Fruit fly (Drosophila melanogaster) whole organism, prepupa: ENCODE data around the gene CG10749.
A peak's percentile ranks its signal among the peaks of the same experiment; 100 is the strongest.

ENCODE experiments used
- CG10631 ChIP-seq: fragments of 200-800 bp; sonication (Bioruptor generic); optimal IDR thresholded peaks from 2 replicates; lab custom pipeline; 2016; ENCODE audit warnings: missing biosample characterization, missing genetic modification characterization
- CG10669 ChIP-seq: fragments of 200-800 bp; sonication (Bioruptor generic); optimal IDR thresholded peaks from 3 replicates; lab custom pipeline; 2018; ENCODE audit warnings: missing biosample characterization, mild to moderate bottlenecking, missing genetic modification characterization, moderate library complexity
- CG11294 ChIP-seq: fragments of 200-800 bp; sonication (Bioruptor generic); IDR thresholded peaks from 2 replicates; pipeline ENCODE4 v1.3.6; 2022; ENCODE audit warnings: missing biosample characterization, missing genetic modification characterization
- CG11762 ChIP-seq: fragments of 200-800 bp; sonication (Bioruptor generic); optimal IDR thresholded peaks from 3 replicates; lab custom pipeline; 2016; ENCODE audit warnings: missing biosample characterization, missing genetic modification characterization; ENCODE audit not compliant: insufficient read depth
- CG16779 ChIP-seq: fragments of 200-800 bp; sonication (Bioruptor generic); optimal IDR thresholded peaks from 3 replicates; lab custom pipeline; 2017; ENCODE audit warnings: missing biosample characterization, mild to moderate bottlenecking, missing genetic modification characterization
- CG31627 ChIP-seq: fragments of 200-800 bp; sonication (Bioruptor generic); optimal IDR thresholded peaks from 3 replicates; lab custom pipeline; 2016; ENCODE audit warnings: missing biosample characterization, missing genetic modification characterization
- CG34406 ChIP-seq: fragments of 200-800 bp; sonication (Bioruptor generic); optimal IDR thresholded peaks from 3 replicates; lab custom pipeline; 2016; ENCODE audit warnings: missing biosample characterization, missing genetic modification characterization
- CG3919 ChIP-seq: fragments of 200-800 bp; sonication (Bioruptor generic); optimal IDR thresholded peaks from 3 replicates; lab custom pipeline; 2016; ENCODE audit warnings: missing biosample characterization, missing genetic modification characterization
- CG4318 ChIP-seq: fragments of 200-800 bp; sonication (Bioruptor generic); optimal IDR thresholded peaks from 3 replicates; lab custom pipeline; 2017; ENCODE audit warnings: missing biosample characterization, mild to moderate bottlenecking, missing genetic modification characterization
- CG6163 ChIP-seq: fragments of 200-800 bp; sonication (Bioruptor generic); IDR thresholded peaks from 3 replicates; pipeline ENCODE4 v1.3.6; 2022; ENCODE audit warnings: missing biosample characterization, missing genetic modification characterization
- CG6276 ChIP-seq: fragments of 200-800 bp; sonication (Bioruptor generic); optimal IDR thresholded peaks from 2 replicates; lab custom pipeline; 2017; ENCODE audit warnings: missing biosample characterization, mild to moderate bottlenecking, missing genetic modification characterization
- CG6808 ChIP-seq: fragments of 200-800 bp; sonication (Bioruptor generic); optimal IDR thresholded peaks from 3 replicates; lab custom pipeline; 2017; ENCODE audit warnings: missing biosample characterization, missing genetic modification characterization, mild to moderate bottlenecking, moderate library complexity, missing genetic modification reagents
- CG7368 ChIP-seq: fragments of 200-800 bp; sonication (Bioruptor generic); optimal IDR thresholded peaks from 3 replicates; lab custom pipeline; 2016; ENCODE audit warnings: missing biosample characterization, missing genetic modification characterization
- CG8119 ChIP-seq: fragments of 200-800 bp; sonication (Bioruptor generic); IDR thresholded peaks from 3 replicates; pipeline ENCODE4 v1.3.6; 2022; ENCODE audit warnings: missing biosample characterization, missing genetic modification characterization
- CG8319 ChIP-seq: fragments of 200-800 bp; sonication (Bioruptor generic); optimal IDR thresholded peaks from 3 replicates; lab custom pipeline; 2016; ENCODE audit warnings: missing biosample characterization, missing genetic modification characterization
- CG8632 ChIP-seq: fragments of 200-800 bp; sonication (Bioruptor generic); optimal IDR thresholded peaks from 3 replicates; lab custom pipeline; 2016; ENCODE audit warnings: missing biosample characterization, missing genetic modification characterization
- CG9139 ChIP-seq: fragments of 200-800 bp; sonication (Bioruptor generic); optimal IDR thresholded peaks from 3 replicates; lab custom pipeline; 2017; ENCODE audit warnings: missing biosample characterization, mild to moderate bottlenecking, missing genetic modification characterization
- Eip78C ChIP-seq: fragments of 200-800 bp; sonication (Bioruptor generic); peaks from one replicate; lab custom pipeline; 2016; ENCODE audit warnings: missing biosample characterization, missing genetic modification characterization
- Eip93F ChIP-seq: fragments of 200-800 bp; sonication (Bioruptor generic); optimal IDR thresholded peaks from 2 replicates; lab custom pipeline; 2016; ENCODE audit warnings: missing biosample characterization, mild to moderate bottlenecking, missing genetic modification characterization
- Ets21C ChIP-seq: fragments of 200-800 bp; sonication (Bioruptor generic); optimal IDR thresholded peaks from 3 replicates; lab custom pipeline; 2016; ENCODE audit warnings: missing biosample characterization, missing genetic modification characterization
- Ets96B ChIP-seq: fragments of 200-800 bp; optimal IDR thresholded peaks from 2 replicates; lab custom pipeline; 2019; ENCODE audit warnings: missing biosample characterization, mild to moderate bottlenecking, missing genetic modification characterization, moderate library complexity
- Hr38 ChIP-seq: sonication (Bioruptor generic); optimal IDR thresholded peaks from 2 replicates; lab custom pipeline; 2016; ENCODE audit warnings: missing biosample characterization, missing genetic modification characterization
- Hr39 ChIP-seq: fragments of 200-800 bp; sonication (Bioruptor generic); optimal IDR thresholded peaks from 2 replicates; lab custom pipeline; 2016; ENCODE audit warnings: missing biosample characterization, missing genetic modification characterization
- Lpt ChIP-seq: fragments of 200-800 bp; sonication (Bioruptor generic); optimal IDR thresholded peaks from 3 replicates; lab custom pipeline; 2016; ENCODE audit warnings: missing biosample characterization, missing genetic modification characterization
- Met ChIP-seq: fragments of 200-800 bp; sonication (Bioruptor generic); optimal IDR thresholded peaks from 3 replicates; lab custom pipeline; 2016; ENCODE audit warnings: missing biosample characterization, missing genetic modification characterization
- OdsH ChIP-seq: fragments of 200-800 bp; sonication (Bioruptor generic); optimal IDR thresholded peaks from 3 replicates; lab custom pipeline; 2016; ENCODE audit warnings: missing biosample characterization, missing genetic modification characterization
- Smox ChIP-seq: fragments of 200-800 bp; sonication (Bioruptor generic); optimal IDR thresholded peaks from 3 replicates; lab custom pipeline; 2016; ENCODE audit warnings: missing biosample characterization, missing genetic modification characterization
- Sox102F ChIP-seq: fragments of 200-800 bp; sonication (Bioruptor generic); optimal IDR thresholded peaks from 2 replicates; lab custom pipeline; 2016; ENCODE audit warnings: missing biosample characterization, mild to moderate bottlenecking, missing genetic modification characterization
- Sox14 ChIP-seq: fragments of 200-800 bp; sonication (Bioruptor generic); optimal IDR thresholded peaks from 3 replicates; lab custom pipeline; 2016; ENCODE audit warnings: missing biosample characterization, missing genetic modification characterization
- achi ChIP-seq: fragments of 200-800 bp; sonication (Bioruptor generic); optimal IDR thresholded peaks from 3 replicates; lab custom pipeline; 2016; ENCODE audit warnings: missing biosample characterization, missing genetic modification characterization
- acj6 ChIP-seq: fragments of 200-800 bp; sonication (Bioruptor generic); optimal IDR thresholded peaks from 3 replicates; lab custom pipeline; 2016; ENCODE audit warnings: missing biosample characterization, missing genetic modification characterization
- cyc ChIP-seq: fragments of 200-800 bp; sonication (Bioruptor generic); optimal IDR thresholded peaks from 3 replicates; lab custom pipeline; 2016; ENCODE audit warnings: missing biosample characterization, missing genetic modification characterization
- dac ChIP-seq: fragments of 200-800 bp; sonication (Bioruptor generic); optimal IDR thresholded peaks from 2 replicates; lab custom pipeline; 2017; ENCODE audit warnings: missing biosample characterization, mild to moderate bottlenecking, missing genetic modification characterization
- dsx ChIP-seq: fragments of 200-800 bp; optimal IDR thresholded peaks from 3 replicates; lab custom pipeline; 2019; ENCODE audit warnings: missing biosample characterization, mild to moderate bottlenecking, missing genetic modification characterization, moderate library complexity; ENCODE audit not compliant: poor library complexity, severe bottlenecking
- eg ChIP-seq: fragments of 200-800 bp; sonication (Bioruptor generic); IDR thresholded peaks from 3 replicates; pipeline ENCODE4 v1.3.6; 2022; ENCODE audit warnings: missing biosample characterization, missing genetic modification characterization
- esn ChIP-seq: fragments of 200-800 bp; sonication (Bioruptor generic); optimal IDR thresholded peaks from 2 replicates; lab custom pipeline; 2016; ENCODE audit warnings: missing biosample characterization, mild to moderate bottlenecking, missing genetic modification characterization, moderate library complexity
- fkh ChIP-seq: fragments of 200-800 bp; sonication (Bioruptor generic); optimal IDR thresholded peaks from 3 replicates; lab custom pipeline; 2017; ENCODE audit warnings: missing biosample characterization, mild to moderate bottlenecking, missing genetic modification characterization, moderate library complexity
- lz ChIP-seq: fragments of 200-800 bp; sonication (Bioruptor generic); optimal IDR thresholded peaks from 3 replicates; lab custom pipeline; 2016; ENCODE audit warnings: missing biosample characterization, missing genetic modification characterization
- net ChIP-seq: fragments of 200-800 bp; sonication (Bioruptor generic); optimal IDR thresholded peaks from 3 replicates; lab custom pipeline; 2016; ENCODE audit warnings: missing biosample characterization, missing genetic modification characterization
- salr ChIP-seq, 2 experiments: fragments of 200-800 bp; sonication (Bioruptor generic); optimal IDR thresholded peaks; 3 replicates each; lab custom pipeline; 2016 to 2018; ENCODE audit warnings: missing biosample characterization in 2 of 2, missing genetic modification characterization in 2 of 2, mild to moderate bottlenecking in 1 of 2
- spab ChIP-seq: fragments of 200-800 bp; sonication (Bioruptor generic); optimal IDR thresholded peaks from 2 replicates; lab custom pipeline; 2017; ENCODE audit warnings: missing biosample characterization, mild to moderate bottlenecking, missing genetic modification characterization, missing genetic modification reagents
- ss ChIP-seq, 2 experiments: fragments of 200-800 bp; sonication (Bioruptor generic); optimal IDR thresholded peaks; 2 replicates in 1 of 2; 3 replicates in 1 of 2; lab custom pipeline; 2017 to 2018; ENCODE audit warnings: mild to moderate bottlenecking in 2 of 2, missing biosample characterization in 2 of 2, missing genetic modification characterization in 2 of 2, moderate library complexity in 1 of 2
- svp ChIP-seq: fragments of 200-800 bp; sonication (Bioruptor generic); peaks from one replicate; lab custom pipeline; 2016; ENCODE audit warnings: missing biosample characterization, missing genetic modification characterization
- topi ChIP-seq: fragments of 200-800 bp; sonication (Bioruptor generic); optimal IDR thresholded peaks from 3 replicates; lab custom pipeline; 2016; ENCODE audit warnings: missing biosample characterization, missing genetic modification characterization

CG10749 gene

dm6 chr3L:13022160-13022853 is 50.0 kb downstream of the CG10749 start, which contains the start of gene Adk2 (continued):
- TF ChIP-seq CG7368 (GFP tag; lab: Kevin White, UChicago) (peak; percentile 12), dac (GFP tag; lab: Kevin White, UChicago) (no peak), CG8632 (GFP tag; lab: Kevin White, UChicago) (no peak), ss (GFP tag; optimal IDR thresholded peaks at IDR 0.05; lab: Kevin White, UChicago) (no peak), CG8319 (GFP tag; lab: Kevin White, UChicago) (no peak), Sox14 (GFP tag; lab: Kevin White, UChicago) (no peak), Ets96B (tag; lab: Kevin White, UChicago) (no peak), Sox102F (GFP tag; lab: Kevin White, UChicago) (no peak), CG31627 (GFP tag; lab: Kevin White, UChicago) (no peak), Eip78C (GFP tag; lab: Kevin White, UChicago) (peak; percentile 38), CG16779 (tag; lab: Kevin White, UChicago) (no peak), CG11762 (no peak), Hr39 (GFP tag; lab: Kevin White, UChicago) (no peak), net (GFP tag; lab: Kevin White, UChicago) (no peak), CG8119 (GFP tag; lab: Robert Waterston, UW) (no peak), CG11294 (GFP tag; lab: Robert Waterston, UW) (no peak), CG3919 (GFP tag; lab: Kevin White, UChicago) (peak; percentile 50), Eip93F (GFP tag; lab: Kevin White, UChicago) (peak; percentile 42), cyc (GFP tag; lab: Kevin White, UChicago) (no peak), Smox (GFP tag; lab: Kevin White, UChicago) (peak; percentile 5), eg (GFP tag; lab: Robert Waterston, UW) (peak; percentile 59), dsx (GFP tag; lab: Kevin White, UChicago) (no peak)
- TF ChIP-seq, all 60 proteins: peak for 13

DNA sequence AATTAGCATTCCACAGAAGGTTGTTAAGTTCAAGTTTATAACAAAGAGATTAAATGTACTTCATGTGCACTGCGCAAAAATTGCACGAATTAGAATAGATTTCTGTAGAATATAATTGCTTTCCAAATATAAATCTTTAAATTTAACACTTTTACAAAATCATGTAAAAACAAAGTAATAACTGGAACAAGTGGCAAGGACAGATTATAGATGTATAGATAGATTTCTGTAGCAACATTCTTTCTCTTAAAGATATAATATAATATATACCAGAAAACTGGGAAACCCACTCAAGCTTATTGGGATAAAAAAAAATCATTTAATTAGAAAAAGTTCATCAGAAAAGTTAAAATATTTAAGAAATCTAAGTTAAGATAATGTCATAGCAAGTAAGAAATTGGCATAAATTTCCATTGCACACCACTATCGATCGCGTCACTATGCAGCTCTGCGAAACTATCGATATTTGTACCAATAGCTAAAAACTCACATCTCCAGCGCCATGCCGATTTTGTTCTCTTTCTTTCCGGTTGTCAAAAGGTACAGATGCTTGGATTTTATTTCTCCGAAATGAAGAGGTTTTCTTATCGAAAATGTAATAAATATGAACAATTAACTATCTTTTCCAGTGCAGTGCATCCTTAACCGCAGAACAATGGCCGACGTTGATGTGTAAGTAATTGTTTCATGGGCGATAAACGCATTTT is 50.7 kb downstream of the CG10749 start, which contains the start of gene RpS12:
TSS of gene RpS12 (plus strand) at position 499 of the 707 bp plus-strand sequence.
- TF ChIP-seq acj6 (GFP tag; lab: Kevin White, UChicago) (peak; percentile 44), fkh (GFP tag; lab: Kevin White, UChicago) (peak; percentile 25), CG3919 (GFP tag; lab: Kevin White, UChicago) (peak; percentile 77), CG6163 (GFP tag; lab: Robert Waterston, UW) (peak; percentile 74), Hr39 (GFP tag; lab: Kevin White, UChicago) (peak; percentile 75), topi (GFP tag; lab: Kevin White, UChicago) (peak; percentile 56), dac (GFP tag; lab: Kevin White, UChicago) (peak; percentile 3), Hr38 (GFP tag; lab: Kevin White, UChicago) (no peak), salr (GFP tag; optimal IDR thresholded peaks at IDR 0.05; lab: Kevin White, UChicago) (peak; percentile 60 to 66), Met (GFP tag; lab: Kevin White, UChicago) (peak; percentile 71), svp (GFP tag; lab: Kevin White, UChicago) (peak; percentile 65), CG31627 (GFP tag; lab: Kevin White, UChicago) (peak; percentile 77), spab (GFP tag; lab: Kevin White, UChicago) (peak; percentile 26), CG6276 (GFP tag; lab: Kevin White, UChicago) (peak; percentile 0), cyc (GFP tag; lab: Kevin White, UChicago) (peak; percentile 77), Lpt (no peak), CG8319 (GFP tag; lab: Kevin White, UChicago) (peak; percentile 44), Sox102F (GFP tag; lab: Kevin White, UChicago) (peak; percentile 68), Smox (GFP tag; lab: Kevin White, UChicago) (peak; percentile 43), CG34406 (GFP tag; lab: Kevin White, UChicago) (peak; percentile 63), CG6808 (GFP tag; lab: Kevin White, UChicago) (peak; percentile 38), Sox14 (GFP tag; lab: Kevin White, UChicago) (peak; percentile 54), Eip93F (GFP tag; lab: Kevin White, UChicago) (no peak), dsx (GFP tag; lab: Kevin White, UChicago) (no peak), achi (GFP tag; lab: Kevin White, UChicago) (peak; percentile 94), lz (GFP tag; lab: Kevin White, UChicago) (peak; percentile 79), CG11294 (GFP tag; lab: Robert Waterston, UW) (0 out of 2 replicates have a peak, but pooled peaks have one; percentile 6), CG9139 (GFP tag; lab: Kevin White, UChicago) (peak; percentile 63), CG8119 (GFP tag; lab: Robert Waterston, UW) (no peak; the same call in 2 of the 3 replicates), OdsH (GFP tag; lab: Kevin White, UChicago) (peak; percentile 57), CG10669 (peak; percentile 40), CG10631 (GFP tag; lab: Kevin White, UChicago) (peak; percentile 69), Ets21C (GFP tag; lab: Kevin White, UChicago) (peak; percentile 47), Eip78C (GFP tag; lab: Kevin White, UChicago) (peak; percentile 81), CG4318 (GFP tag; lab: Kevin White, UChicago) (peak; percentile 40), esn (GFP tag; lab: Kevin White, UChicago) (peak; percentile 78)
